Worm (Caenorhabditis elegans) whole organism, L4/young adult: ENCODE results near the gene F53F4.16.

Source experiments
- dao-5 ChIP-seq: sonication (generic microtip); optimal IDR thresholded peaks from 2 replicates; lab custom pipeline; 2016; ENCODE audit warnings: missing genotype, missing genetic modification characterization, moderate library complexity, missing compliant biosample characterization
- him-1 ChIP-seq: sonication (generic microtip); optimal IDR thresholded peaks from 2 replicates; lab custom pipeline; 2016; ENCODE audit warnings: missing genotype, missing genetic modification reagents, missing genetic modification characterization, missing compliant biosample characterization

- TF ChIP-seq dao-5 (tag; lab: Kevin White, UChicago) (no peak), him-1 (no peak)
These were observed 24.4 kb upstream of the F53F4.16 start for ce11 chrV:13645848-13646578.
